Fruit fly (Drosophila melanogaster) whole organism, wandering third instar larva: Measurements from ENCODE around the gene CG42832.
"Not testable (repeated sequence)": the region's sequence is repeated elsewhere in the genome, so short reads cannot be mapped to it uniquely, and the experiment has no call there.

ENCODE experiments used
- Abd-B ChIP-seq: fragments of >200 bp; optimal IDR thresholded peaks from 2 replicates; lab custom pipeline; 2017; ENCODE audit warnings: missing biosample characterization, missing genetic modification characterization
- CG32264 ChIP-seq: fragments of 200-800 bp; sonication (Bioruptor generic); optimal IDR thresholded peaks from 2 replicates; lab custom pipeline; 2016; ENCODE audit warnings: missing biosample characterization, missing genetic modification characterization
- CG9705 ChIP-seq: fragments of 200-800 bp; sonication (Bioruptor generic); optimal IDR thresholded peaks from 2 replicates; lab custom pipeline; 2018; ENCODE audit warnings: missing biosample characterization, mild to moderate bottlenecking, missing genetic modification characterization
- CrebA ChIP-seq: fragments of 200-800 bp; sonication (Bioruptor generic); optimal IDR thresholded peaks from 2 replicates; lab custom pipeline; 2016; ENCODE audit warnings: missing biosample characterization, mild to moderate bottlenecking, missing genetic modification characterization, borderline replicate concordance
- Dfd ChIP-seq: fragments of >200 bp; optimal IDR thresholded peaks from 2 replicates; lab custom pipeline; 2017; ENCODE audit warnings: missing biosample characterization, missing genetic modification characterization
- Dif ChIP-seq: fragments of 200-275, 200-300 bp; sonication (Bioruptor generic); optimal IDR thresholded peaks from 2 replicates; lab custom pipeline; 2018; ENCODE audit warnings: missing biosample characterization, missing genetic modification characterization; ENCODE audit not compliant: partially characterized antibody
- GATAd ChIP-seq: sonication (Bioruptor generic); optimal IDR thresholded peaks from 2 replicates; lab custom pipeline; 2016; ENCODE audit warnings: missing biosample characterization, missing genetic modification characterization
- Hnf4 ChIP-seq: fragments of 200-800 bp; sonication (Bioruptor generic); optimal IDR thresholded peaks from 2 replicates; lab custom pipeline; 2016; ENCODE audit warnings: missing biosample characterization, mild to moderate bottlenecking, missing genetic modification characterization
- Hr78 ChIP-seq: fragments of >200 bp; optimal IDR thresholded peaks from 2 replicates; lab custom pipeline; 2017; ENCODE audit warnings: missing biosample characterization, missing genetic modification characterization
- Hr83 ChIP-seq: fragments of 200-300 bp; sonication (Bioruptor generic); optimal IDR thresholded peaks from 2 replicates; lab custom pipeline; 2016; ENCODE audit warnings: missing biosample characterization, mild to moderate bottlenecking, missing genetic modification characterization, moderate library complexity; ENCODE audit not compliant: poor library complexity, severe bottlenecking
- Jra ChIP-seq: sonication (Bioruptor generic); optimal IDR thresholded peaks from 2 replicates; lab custom pipeline; 2016; ENCODE audit warnings: missing biosample characterization, missing genetic modification characterization
- Mio ChIP-seq: sonication (Bioruptor generic); optimal IDR thresholded peaks from 2 replicates; lab custom pipeline; 2016; ENCODE audit warnings: missing biosample characterization, missing genetic modification characterization
- Myc ChIP-seq: fragments of >200 bp; optimal IDR thresholded peaks from 2 replicates; lab custom pipeline; 2017
- N ChIP-seq: fragments of >200 bp; optimal IDR thresholded peaks from 2 replicates; lab custom pipeline; 2018; ENCODE audit warnings: missing biosample characterization, missing external identifiers, missing genetic modification characterization
- OdsH ChIP-seq: fragments of 200-800 bp; sonication (Bioruptor generic); optimal IDR thresholded peaks from 2 replicates; lab custom pipeline; 2016; ENCODE audit warnings: missing biosample characterization, mild to moderate bottlenecking, missing genetic modification characterization
- Sp1 ChIP-seq: fragments of 200-800 bp; sonication (Bioruptor generic); optimal IDR thresholded peaks from 3 replicates; lab custom pipeline; 2019; ENCODE audit warnings: missing biosample characterization, mild to moderate bottlenecking, missing genetic modification characterization, moderate library complexity
- Vsx2 ChIP-seq: fragments of 200-300, 225-300 bp; sonication (Bioruptor generic); optimal IDR thresholded peaks from 2 replicates; lab custom pipeline; 2018; ENCODE audit warnings: missing biosample characterization, missing genetic modification characterization; ENCODE audit not compliant: partially characterized antibody
- dmrt93B ChIP-seq: fragments of 200-800 bp; sonication (Bioruptor generic); optimal IDR thresholded peaks from 2 replicates; lab custom pipeline; 2018; ENCODE audit warnings: missing biosample characterization, mild to moderate bottlenecking, missing genetic modification characterization
- ey ChIP-seq: fragments of 200-800 bp; sonication (Bioruptor generic); optimal IDR thresholded peaks from 2 replicates; lab custom pipeline; 2016; ENCODE audit warnings: missing biosample characterization, missing genetic modification characterization
- foxo ChIP-seq, 2 experiments: fragments of 200-800 bp; sonication (Bioruptor generic); optimal IDR thresholded peaks; 2 replicates in 1 of 2; 3 replicates in 1 of 2; lab custom pipeline; 2016 to 2017; ENCODE audit warnings: missing biosample characterization in 2 of 2, missing genetic modification characterization in 2 of 2
- fru ChIP-seq: fragments of 200-800 bp; sonication (Bioruptor generic); optimal IDR thresholded peaks from 3 replicates; lab custom pipeline; 2016; ENCODE audit warnings: missing biosample characterization, mild to moderate bottlenecking, missing genetic modification characterization
- lola ChIP-seq: fragments of >200 bp; optimal IDR thresholded peaks from 2 replicates; lab custom pipeline; 2017; ENCODE audit warnings: missing biosample characterization, missing genetic modification characterization
- pan ChIP-seq: fragments of >200 bp; optimal IDR thresholded peaks from 2 replicates; lab custom pipeline; 2017
- rgr ChIP-seq: fragments of 200-800 bp; sonication (Bioruptor generic); optimal IDR thresholded peaks from 3 replicates; lab custom pipeline; 2016; ENCODE audit warnings: missing biosample characterization, mild to moderate bottlenecking, missing genetic modification characterization
- sage ChIP-seq: fragments of 200-800 bp; sonication (Bioruptor generic); optimal IDR thresholded peaks from 2 replicates; lab custom pipeline; 2016; ENCODE audit warnings: missing biosample characterization, mild to moderate bottlenecking, missing genetic modification characterization
- sv ChIP-seq: fragments of 200-800 bp; sonication (Bioruptor generic); optimal IDR thresholded peaks from 3 replicates; lab custom pipeline; 2016; ENCODE audit warnings: missing biosample characterization, missing genetic modification characterization
- tai ChIP-seq: sonication (Bioruptor generic); optimal IDR thresholded peaks from 2 replicates; lab custom pipeline; 2016; ENCODE audit warnings: missing biosample characterization, missing genetic modification characterization
- usp ChIP-seq: fragments of >200 bp; optimal IDR thresholded peaks from 2 replicates; lab custom pipeline; 2017; ENCODE audit warnings: missing biosample characterization, missing genetic modification characterization
- woc ChIP-seq: sonication (Bioruptor generic); optimal IDR thresholded peaks from 2 replicates; lab custom pipeline; 2016; ENCODE audit warnings: missing biosample characterization, mild to moderate bottlenecking, missing genetic modification characterization

Gene CG42832

dm6 chr3L:11563972-11564533, 45.9 kb upstream of the CG42832 start, which contains the start of the genes CG46412 and CG33267:
Gene CG46412, minus strand, starts transcription at chr3L:11564072.
Gene CG33267, plus strand, starts transcription at chr3L:11564483.
- TF ChIP-seq fru (GFP tag; lab: Kevin White, UChicago) = no peak
- TF ChIP-seq rgr (GFP tag; lab: Kevin White, UChicago) = no peak
- no peak for TF ChIP-seq Dif (GFP tag; lab: Kevin White, UChicago)
- no peak for TF ChIP-seq woc (GFP tag; lab: Kevin White, UChicago)
- TF ChIP-seq, all 38 proteins: peak for 0

dm6 chr3L:11574563-11574962, 35.4 kb upstream of the CG42832 start, which contains the start of gene CG33490:
Gene CG33490, minus strand, starts transcription at chr3L:11574663.
- TF ChIP-seq Hr78 (GFP tag; lab: Kevin White, UChicago) = no peak
- no peak for TF ChIP-seq fru (GFP tag; lab: Kevin White, UChicago)
- TF ChIP-seq CG32264 = no peak
- no peak for TF ChIP-seq Hnf4 (GFP tag; lab: Kevin White, UChicago)
- no peak for TF ChIP-seq foxo (GFP tag; optimal IDR thresholded peaks at IDR 0.05; lab: Kevin White, UChicago)
- no peak for TF ChIP-seq Dfd (GFP tag; lab: Kevin White, UChicago)
- no peak for TF ChIP-seq Mio
- TF ChIP-seq OdsH (GFP tag; lab: Kevin White, UChicago) = no peak

dm6 chr3L:11576944-11577343, 33.0 kb upstream of the CG42832 start, which contains the start of gene CG33489:
Gene CG33489, minus strand, starts transcription at chr3L:11577044.
- not testable (repeated sequence) for TF ChIP-seq GATAd; dmrt93B (GFP tag; lab: Kevin White, UChicago); Hr78 (GFP tag; lab: Kevin White, UChicago)

dm6 chr3L:11577395-11577794, 32.5 kb upstream of the CG42832 start, which contains the start of gene CG33271:
Gene CG33271, minus strand, starts transcription at chr3L:11577495.
- TF ChIP-seq Dfd (GFP tag; lab: Kevin White, UChicago) (no peak), GATAd (no peak), CG9705 (no peak), CrebA (GFP tag; lab: Kevin White, UChicago) (no peak), Myc (lab: Kevin White, UChicago) (no peak), OdsH (GFP tag; lab: Kevin White, UChicago) (no peak), lola (GFP tag; lab: Kevin White, UChicago) (no peak)

dm6 chr3L:11578211-11578673, 31.7 kb upstream of the CG42832 start, which contains the start of gene CG33270:
Gene CG33270, minus strand, starts transcription at chr3L:11578623.
- TF ChIP-seq sv (GFP tag; lab: Kevin White, UChicago) (no peak), sage (GFP tag; lab: Kevin White, UChicago) (no peak), pan (no peak), N (GFP tag; lab: Kevin White, UChicago) (no peak), Dfd (GFP tag; lab: Kevin White, UChicago) (no peak), Jra (GFP tag; lab: Kevin White, UChicago) (no peak), usp (GFP tag; lab: Kevin White, UChicago) (no peak)
- TF ChIP-seq, all 38 proteins: peak for 0

dm6 chr3L:11578847-11579246, 31.1 kb upstream of the CG42832 start:
- TF ChIP-seq Myc (lab: Kevin White, UChicago) (peak; percentile 7), OdsH (GFP tag; lab: Kevin White, UChicago) (no peak)

dm6 chr3L:11579919-11580318, 30.0 kb upstream of the CG42832 start, which contains the start of gene CG43390:
Gene CG43390, minus strand, starts transcription at chr3L:11579950.
- no peak for TF ChIP-seq Hr83
- TF ChIP-seq sv (GFP tag; lab: Kevin White, UChicago) = no peak
- TF ChIP-seq tai (GFP tag; lab: Kevin White, UChicago) = no peak
- no peak for TF ChIP-seq lola (GFP tag; lab: Kevin White, UChicago)
- no peak for TF ChIP-seq GATAd
- TF ChIP-seq sage (GFP tag; lab: Kevin White, UChicago) = no peak
- TF ChIP-seq usp (GFP tag; lab: Kevin White, UChicago) = no peak
- no peak for TF ChIP-seq CrebA (GFP tag; lab: Kevin White, UChicago)
- no peak for TF ChIP-seq foxo (GFP tag; optimal IDR thresholded peaks at IDR 0.05; lab: Kevin White, UChicago)
- no peak for TF ChIP-seq Sp1
- TF ChIP-seq Vsx2 (GFP tag; lab: Kevin White, UChicago) = no peak
- TF ChIP-seq ey = no peak
- TF ChIP-seq Abd-B = no peak
- TF ChIP-seq CG9705 = no peak
- TF ChIP-seq, all 38 proteins: peak for 0
